Fruit fly (Drosophila melanogaster) whole organism, embryonic: ENCODE measurements around the gene CG9737.

Source experiments
- CG12391 ChIP-seq: fragments of 200-800 bp; sonication (Bioruptor generic); optimal IDR thresholded peaks from 3 replicates; lab custom pipeline; 2018; ENCODE audit warnings: missing biosample characterization, mild to moderate bottlenecking, missing genetic modification characterization, moderate library complexity
- lilli ChIP-seq: fragments of 200-800 bp; sonication (Bioruptor generic); optimal IDR thresholded peaks from 3 replicates; lab custom pipeline; 2016; ENCODE audit warnings: missing biosample characterization, missing genetic modification characterization

- no peak for TF ChIP-seq CG12391
- TF ChIP-seq lilli, result no peak
Observed at dm6 chr3R:30257588-30257987, 14.5 kb upstream of the CG9737 start.
